Worm (Caenorhabditis elegans) whole organism, young adult: ENCODE measurements around the gene Y32B12C.1.
A peak's percentile ranks its signal among the peaks of the same experiment; 100 is the strongest.

Experiments
- B0019.2 ChIP-seq: fragments of 200-800 bp; sonication (Bioruptor generic); conservative IDR thresholded peaks from 2 replicates; pipeline ENCODE4 v1.3.6; 2022; ENCODE audit warnings: missing genetic modification reagents, missing genetic modification characterization, missing compliant biosample characterization
- B0336.3 ChIP-seq: fragments of 200-800 bp; sonication (Bioruptor generic); IDR thresholded peaks from 2 replicates; pipeline ENCODE4 v1.3.6; 2022; ENCODE audit warnings: missing genetic modification characterization, missing compliant biosample characterization
- C06A6.2 ChIP-seq: fragments of 200-800 bp; sonication (Bioruptor generic); conservative IDR thresholded peaks from 2 replicates; pipeline ENCODE4 v1.3.6; 2022; ENCODE audit warnings: missing genetic modification characterization, missing compliant biosample characterization
- C17E4.6 ChIP-seq: fragments of 200-800 bp; sonication (Bioruptor generic); IDR thresholded peaks from 2 replicates; pipeline ENCODE4 v1.3.6; 2022; ENCODE audit warnings: missing genetic modification reagents, missing genetic modification characterization, missing compliant biosample characterization
- D2030.7 ChIP-seq: fragments of 200-800 bp; sonication (Bioruptor generic); IDR thresholded peaks from 2 replicates; pipeline ENCODE4 v1.3.6; 2022; ENCODE audit warnings: missing genetic modification reagents, missing genetic modification characterization, missing compliant biosample characterization
- F10E7.11 ChIP-seq: sonication (generic microtip); optimal IDR thresholded peaks from 2 replicates; lab custom pipeline; 2017; ENCODE audit warnings: mild to moderate bottlenecking, missing genetic modification characterization, moderate library complexity, missing compliant biosample characterization
- F22D6.2 ChIP-seq: sonication (generic microtip); optimal IDR thresholded peaks from 2 replicates; lab custom pipeline; 2016; ENCODE audit warnings: mild to moderate bottlenecking, missing genetic modification characterization, missing compliant biosample characterization
- F23B12.7 ChIP-seq: sonication (generic microtip); optimal IDR thresholded peaks from 2 replicates; lab custom pipeline; 2017; ENCODE audit warnings: missing genetic modification characterization, mild to moderate bottlenecking, missing compliant biosample characterization, antibody characterized with exemption, moderate library complexity; ENCODE audit not compliant: insufficient read depth
- F33H1.4 ChIP-seq: fragments of 200-800 bp; sonication (Bioruptor generic); IDR thresholded peaks from 2 replicates; pipeline ENCODE4 v1.3.6; 2022; ENCODE audit warnings: missing genetic modification reagents, missing genetic modification characterization, missing compliant biosample characterization
- F37B4.10 ChIP-seq: fragments of 200-800 bp; sonication (Bioruptor generic); IDR thresholded peaks from 2 replicates; pipeline ENCODE4 v1.3.6; 2022; ENCODE audit warnings: missing genetic modification characterization, missing compliant biosample characterization
- F39B2.1 ChIP-seq: fragments of 200-800 bp; sonication (Bioruptor generic); IDR thresholded peaks from 2 replicates; pipeline ENCODE4 v1.3.6; 2022; ENCODE audit warnings: missing genetic modification reagents, missing genetic modification characterization, missing compliant biosample characterization
- T07F8.4 ChIP-seq: sonication (generic microtip); optimal IDR thresholded peaks from 2 replicates; lab custom pipeline; 2016; ENCODE audit warnings: mild to moderate bottlenecking, missing genetic modification characterization, moderate library complexity, missing compliant biosample characterization
- T26A5.8 ChIP-seq: sonication (generic microtip); optimal IDR thresholded peaks from 2 replicates; lab custom pipeline; 2016; ENCODE audit warnings: missing genetic modification characterization, missing compliant biosample characterization
- Y67H2A.10 ChIP-seq: fragments of 200-800 bp; sonication (Bioruptor generic); conservative IDR thresholded peaks from 2 replicates; pipeline ENCODE4 v1.3.6; 2022; ENCODE audit warnings: missing genetic modification reagents, missing genetic modification characterization, missing compliant biosample characterization
- Y79H2A.3 ChIP-seq: fragments of 200-800 bp; sonication (Bioruptor generic); conservative IDR thresholded peaks from 2 replicates; pipeline ENCODE4 v1.3.6; 2022; ENCODE audit warnings: missing genetic modification reagents, missing genetic modification characterization, missing compliant biosample characterization
- ama-1 ChIP-seq, 3 experiments: fragments of 150-350 bp in 1 of 3; sonication (generic microtip) in 2 of 3; optimal IDR thresholded peaks; 2 replicates each; lab custom pipeline; 2014 to 2018; ENCODE audit warnings: missing biosample characterization in 2 of 3, missing genetic modification characterization in 2 of 3, missing genetic modification reagents in 2 of 3
- attf-3 ChIP-seq: fragments of 200-800 bp; sonication (Bioruptor generic); conservative IDR thresholded peaks from 2 replicates; pipeline ENCODE4 v1.3.6; 2022; ENCODE audit warnings: missing genetic modification reagents, missing genetic modification characterization, missing compliant biosample characterization
- attf-6 ChIP-seq: fragments of 200-800 bp; sonication (Bioruptor generic); IDR thresholded peaks from 2 replicates; pipeline ENCODE4 v1.3.6; 2022; ENCODE audit warnings: missing genetic modification reagents, missing genetic modification characterization, missing compliant biosample characterization
- bed-1 ChIP-seq: fragments of 200-800 bp; sonication (Bioruptor generic); IDR thresholded peaks from 2 replicates; pipeline ENCODE4 v1.3.6; 2022; ENCODE audit warnings: missing genetic modification reagents, missing genetic modification characterization, missing compliant biosample characterization
- cebp-1 ChIP-seq, 2 experiments: fragments of 200-800 bp in 1 of 2; sonication (Bioruptor generic) in 1 of 2; sonication (generic microtip) in 1 of 2; IDR thresholded peaks in 1 of 2; optimal IDR thresholded peaks in 1 of 2; 2 replicates each; pipeline versions ENCODE4 v1.3.6 to Lab custom; 2017 to 2022; ENCODE audit warnings: missing compliant biosample characterization in 2 of 2, missing genetic modification characterization in 2 of 2, mild to moderate bottlenecking in 1 of 2, missing genetic modification reagents in 1 of 2, moderate library complexity in 1 of 2
- ceh-91 ChIP-seq: fragments of 200-800 bp; sonication (Bioruptor generic); IDR thresholded peaks from 2 replicates; pipeline ENCODE4 v1.3.6; 2022; ENCODE audit warnings: missing genetic modification reagents, missing genetic modification characterization, missing compliant biosample characterization
- dpff-1 ChIP-seq: sonication (generic microtip); optimal IDR thresholded peaks from 2 replicates; lab custom pipeline; 2017; ENCODE audit warnings: mild to moderate bottlenecking, missing genetic modification characterization, missing compliant biosample characterization
- dpl-1 ChIP-seq: fragments of 150-350 bp; optimal IDR thresholded peaks from 2 replicates; lab custom pipeline; 2014; ENCODE audit warnings: missing biosample characterization, missing genetic modification reagents, missing genetic modification characterization
- egl-18 ChIP-seq: fragments of 200-800 bp; sonication (Bioruptor generic); IDR thresholded peaks from 2 replicates; pipeline ENCODE4 v1.3.6; 2022; ENCODE audit warnings: missing genetic modification reagents, missing genetic modification characterization, missing compliant biosample characterization
- egl-44 ChIP-seq: fragments of 200-800 bp; sonication (Bioruptor generic); IDR thresholded peaks from 2 replicates; pipeline ENCODE4 v1.3.6; 2022; ENCODE audit warnings: missing genetic modification reagents, missing genetic modification characterization, missing compliant biosample characterization
- fkh-3 ChIP-seq: sonication (generic microtip); optimal IDR thresholded peaks from 2 replicates; lab custom pipeline; 2016; ENCODE audit warnings: mild to moderate bottlenecking, missing genetic modification characterization, missing compliant biosample characterization
- hmg-1.2 ChIP-seq: fragments of 200-800 bp; sonication (Bioruptor generic); IDR thresholded peaks from 2 replicates; pipeline ENCODE4 v1.3.6; 2022; ENCODE audit warnings: missing genetic modification reagents, missing genetic modification characterization, missing compliant biosample characterization
- hmg-20 ChIP-seq: fragments of 200-800 bp; sonication (Bioruptor generic); IDR thresholded peaks from 2 replicates; pipeline ENCODE4 v1.3.6; 2022; ENCODE audit warnings: missing genetic modification reagents, missing genetic modification characterization, missing compliant biosample characterization
- let-526 ChIP-seq: fragments of 200-800 bp; sonication (Bioruptor generic); IDR thresholded peaks from 2 replicates; pipeline ENCODE4 v1.3.6; 2022; ENCODE audit warnings: missing genetic modification reagents, missing genetic modification characterization, missing compliant biosample characterization
- lir-1 ChIP-seq: fragments of 200-800 bp; sonication (Bioruptor generic); conservative IDR thresholded peaks from 2 replicates; pipeline ENCODE4 v1.3.6; 2022; ENCODE audit warnings: missing genetic modification reagents, missing genetic modification characterization, missing compliant biosample characterization
- lsy-27 ChIP-seq: sonication (generic microtip); optimal IDR thresholded peaks from 2 replicates; lab custom pipeline; 2017; ENCODE audit warnings: missing genetic modification characterization, mild to moderate bottlenecking, missing compliant biosample characterization, antibody characterized with exemption, missing genotype, borderline replicate concordance; ENCODE audit not compliant: insufficient read depth
- madf-10 ChIP-seq: sonication (generic microtip); optimal IDR thresholded peaks from 2 replicates; lab custom pipeline; 2016; ENCODE audit warnings: mild to moderate bottlenecking, missing genetic modification characterization, missing compliant biosample characterization
- madf-6 ChIP-seq: fragments of 200-800 bp; sonication (Bioruptor generic); IDR thresholded peaks from 2 replicates; pipeline ENCODE4 v1.3.6; 2022; ENCODE audit warnings: missing genetic modification reagents, missing genetic modification characterization, missing compliant biosample characterization
- mes-4 ChIP-seq: sonication (generic microtip); optimal IDR thresholded peaks from 2 replicates; lab custom pipeline; 2016; ENCODE audit warnings: missing genotype, missing genetic modification characterization, missing compliant biosample characterization
- nhr-27 ChIP-seq: fragments of 200-800 bp; sonication (Bioruptor generic); optimal IDR thresholded peaks from 2 replicates; lab custom pipeline; 2018; ENCODE audit warnings: mild to moderate bottlenecking, missing genetic modification characterization, moderate library complexity, missing compliant biosample characterization
- nhr-80 ChIP-seq: sonication (generic microtip); optimal IDR thresholded peaks from 2 replicates; lab custom pipeline; 2016; ENCODE audit warnings: missing genetic modification characterization, missing compliant biosample characterization
- pbrm-1 ChIP-seq: fragments of 200-800 bp; sonication (Bioruptor generic); IDR thresholded peaks from 2 replicates; pipeline ENCODE4 v1.3.6; 2022; ENCODE audit warnings: missing genetic modification reagents, missing genetic modification characterization, missing compliant biosample characterization
- sea-2 ChIP-seq: fragments of 200-800 bp; sonication (Bioruptor generic); IDR thresholded peaks from 2 replicates; pipeline ENCODE4 v1.3.6; 2022; ENCODE audit warnings: missing genetic modification characterization, missing compliant biosample characterization
- somi-1 ChIP-seq: fragments of 200-800 bp; sonication (Bioruptor generic); optimal IDR thresholded peaks from 2 replicates; lab custom pipeline; 2018; ENCODE audit warnings: mild to moderate bottlenecking, missing genetic modification characterization, missing compliant biosample characterization
- sptf-2 ChIP-seq: fragments of 200-800 bp; sonication (Bioruptor generic); optimal IDR thresholded peaks from 2 replicates; lab custom pipeline; 2018; ENCODE audit warnings: mild to moderate bottlenecking, missing genetic modification characterization, missing compliant biosample characterization
- tlf-1 ChIP-seq: fragments of 200-800 bp; sonication (Bioruptor generic); optimal IDR thresholded peaks from 2 replicates; lab custom pipeline; 2018; ENCODE audit warnings: mild to moderate bottlenecking, missing genetic modification characterization, missing compliant biosample characterization
- xnd-1 ChIP-seq: sonication (generic microtip); optimal IDR thresholded peaks from 2 replicates; lab custom pipeline; 2016; ENCODE audit warnings: missing genotype, missing genetic modification reagents, missing genetic modification characterization, missing compliant biosample characterization
- zfh-2 ChIP-seq: fragments of 200-800 bp; sonication (Bioruptor generic); conservative IDR thresholded peaks from 2 replicates; pipeline ENCODE4 v1.3.6; 2022; ENCODE audit warnings: missing genetic modification reagents, missing genetic modification characterization, missing compliant biosample characterization
- ztf-22 ChIP-seq: fragments of 200-800 bp; sonication (Bioruptor generic); optimal IDR thresholded peaks from 2 replicates; lab custom pipeline; 2018; ENCODE audit warnings: mild to moderate bottlenecking, missing genetic modification characterization, moderate library complexity, missing compliant biosample characterization
- ztf-28 ChIP-seq: fragments of 200-800 bp; sonication (Bioruptor generic); IDR thresholded peaks from 2 replicates; pipeline ENCODE4 v1.3.6; 2022; ENCODE audit warnings: missing genetic modification reagents, missing genetic modification characterization, missing compliant biosample characterization
- ztf-3 ChIP-seq: fragments of 200-800 bp; sonication (Bioruptor generic); optimal IDR thresholded peaks from 2 replicates; lab custom pipeline; 2018; ENCODE audit warnings: mild to moderate bottlenecking, missing genetic modification characterization, missing compliant biosample characterization

Y32B12C.1 gene

ce11 chrV:16591992-16592798, 14.2 kb upstream of the Y32B12C.1 start, which contains the start of gene srh-269 (continued):
- TF ChIP-seq T07F8.4 (tag; lab: Kevin White, UChicago) (peak; percentile 78), F39B2.1 (no peak), F22D6.2 (tag; lab: Kevin White, UChicago) (peak; percentile 29), ama-1 (optimal IDR thresholded peaks at IDR 0.05; lab: Kevin White, UChicago) (peak; percentile 79), ama-1 (GFP tag; optimal IDR thresholded peaks at IDR 0.05; lab: Kevin White, UChicago) (peak in 1 of 2 experiments; percentile 54), bed-1 (no peak), somi-1 (GFP tag; lab: Kevin White, UChicago) (peak; percentile 74), F10E7.11 (peak; percentile 85), B0019.2 (GFP tag; lab: Robert Waterston, UW) (no peak), T26A5.8 (tag; lab: Kevin White, UChicago) (peak; percentile 75), sea-2 (GFP tag; lab: Robert Waterston, UW) (0 out of 2 replicates have a peak, but pooled peaks have one; percentile 55), tlf-1 (peak; percentile 70), B0336.3 (GFP tag; lab: Robert Waterston, UW) (peak; percentile 92), nhr-27 (tag; lab: Kevin White, UChicago) (no peak), madf-10 (tag; lab: Kevin White, UChicago) (peak; percentile 76), Y67H2A.10 (GFP tag; lab: Robert Waterston, UW) (peak; percentile 60; the same call in 1 of the 2 replicates), F23B12.7 (tag; lab: Kevin White, UChicago) (no peak), egl-44 (GFP tag; lab: Robert Waterston, UW) (peak; percentile 92), dpff-1 (tag; lab: Kevin White, UChicago) (peak; percentile 6), sptf-2 (GFP tag; lab: Kevin White, UChicago) (no peak), ceh-91 (GFP tag; lab: Robert Waterston, UW) (no peak), F33H1.4 (GFP tag; lab: Robert Waterston, UW) (peak; percentile 23; the same call in 1 of the 2 replicates), hmg-20 (GFP tag; lab: Robert Waterston, UW) (peak; percentile 35; the same call in 1 of the 2 replicates), ztf-3 (no peak), cebp-1 (GFP tag; IDR thresholded peaks at IDR 0.05; lab: Robert Waterston, UW) (peak; percentile 56; the same call in 1 of the 2 replicates), cebp-1 (tag; optimal IDR thresholded peaks at IDR 0.05; lab: Kevin White, UChicago) (peak; percentile 84), mes-4 (tag; lab: Kevin White, UChicago) (peak; percentile 10), xnd-1 (tag; lab: Kevin White, UChicago) (no peak), madf-6 (GFP tag; lab: Robert Waterston, UW) (peak; percentile 58), zfh-2 (GFP tag; lab: Robert Waterston, UW) (peak; percentile 46; the same call in 1 of the 2 replicates), nhr-80 (tag; lab: Kevin White, UChicago) (peak; percentile 88), C06A6.2 (GFP tag; lab: Robert Waterston, UW) (peak; percentile 77), egl-18 (GFP tag; lab: Robert Waterston, UW) (no peak), pbrm-1 (peak; percentile 86), D2030.7 (GFP tag; lab: Robert Waterston, UW) (peak; percentile 68), C17E4.6 (peak; percentile 64; the same call in 1 of the 2 replicates), F37B4.10 (GFP tag; lab: Robert Waterston, UW) (0 out of 2 replicates have a peak, but pooled peaks have one; percentile 22), let-526 (GFP tag; lab: Robert Waterston, UW) (peak; percentile 87), attf-3 (GFP tag; lab: Robert Waterston, UW) (no peak), Y79H2A.3 (GFP tag; lab: Robert Waterston, UW) (no peak), lir-1 (peak; percentile 63), lsy-27 (peak; percentile 80), dpl-1 (peak; percentile 32), fkh-3 (peak; percentile 95), ztf-22 (GFP tag; lab: Kevin White, UChicago) (no peak), ztf-28 (GFP tag; lab: Robert Waterston, UW) (peak; percentile 76; the same call in 1 of the 2 replicates), hmg-1.2 (GFP tag; lab: Robert Waterston, UW) (peak; percentile 81), attf-6 (peak; percentile 89)
